Fruit fly (Drosophila melanogaster) whole organism, embryonic: ENCODE measurements around the gene CG14644.

Source experiments
- ATbp ChIP-seq: fragments of 200-800 bp; sonication (Bioruptor generic); optimal IDR thresholded peaks from 2 replicates; lab custom pipeline; 2017; ENCODE audit warnings: missing biosample characterization, mild to moderate bottlenecking, missing genetic modification characterization, missing genetic modification reagents
- Awh ChIP-seq: fragments of 200-800 bp; sonication (Bioruptor generic); IDR thresholded peaks from 2 replicates; pipeline ENCODE4, ENCODE4 v1.3.6; 2022; ENCODE audit warnings: missing biosample characterization, missing genetic modification characterization
- CG10209 ChIP-seq: fragments of 200-800 bp; sonication (Bioruptor generic); optimal IDR thresholded peaks from 3 replicates; lab custom pipeline; 2017; ENCODE audit warnings: missing biosample characterization, mild to moderate bottlenecking, missing genetic modification characterization, missing genetic modification reagents
- CG1024 ChIP-seq: fragments of 200-800 bp; sonication (Bioruptor generic); IDR thresholded peaks from 2 replicates; pipeline ENCODE4 v1.3.6; 2022; ENCODE audit warnings: missing biosample characterization, missing genetic modification characterization
- CG10979 ChIP-seq: fragments of 200-800 bp; sonication (Bioruptor generic); optimal IDR thresholded peaks from 2 replicates; lab custom pipeline; 2018; ENCODE audit warnings: missing biosample characterization, mild to moderate bottlenecking, missing genetic modification characterization, moderate library complexity
- CG13894 ChIP-seq: fragments of 200-800 bp; sonication (Bioruptor generic); optimal IDR thresholded peaks from 3 replicates; lab custom pipeline; 2018; ENCODE audit warnings: missing biosample characterization, mild to moderate bottlenecking, missing genetic modification characterization, moderate library complexity
- CG14014 ChIP-seq: fragments of 200-800 bp; sonication (Bioruptor generic); IDR thresholded peaks from 2 replicates; pipeline ENCODE4 v1.3.6; 2022; ENCODE audit warnings: missing biosample characterization, missing genetic modification characterization
- CG17361 ChIP-seq: fragments of 200-800 bp; sonication (Bioruptor generic); IDR thresholded peaks from 3 replicates; pipeline ENCODE4 v1.3.6; 2022; ENCODE audit warnings: missing biosample characterization, missing genetic modification characterization
- CG17385 ChIP-seq: fragments of 200-800 bp; sonication (Bioruptor generic); optimal IDR thresholded peaks from 3 replicates; lab custom pipeline; 2018; ENCODE audit warnings: missing biosample characterization, mild to moderate bottlenecking, missing genetic modification characterization
- CG18011 ChIP-seq: fragments of 200-800 bp; sonication (Bioruptor generic); optimal IDR thresholded peaks from 2 replicates; lab custom pipeline; 2017; ENCODE audit warnings: missing biosample characterization, missing genetic modification characterization, mild to moderate bottlenecking, moderate library complexity, missing genotype
- CG18262 ChIP-seq: fragments of 200-800 bp; optimal IDR thresholded peaks from 3 replicates; lab custom pipeline; 2019; ENCODE audit warnings: missing biosample characterization, mild to moderate bottlenecking, missing genetic modification characterization, moderate library complexity
- CG2875 ChIP-seq: fragments of 200-800 bp; sonication (Bioruptor generic); optimal IDR thresholded peaks from 2 replicates; lab custom pipeline; 2017; ENCODE audit warnings: missing biosample characterization, mild to moderate bottlenecking, missing genetic modification characterization, missing genetic modification reagents
- CG3163 ChIP-seq: fragments of 200-800 bp; sonication (Bioruptor generic); optimal IDR thresholded peaks from 3 replicates; lab custom pipeline; 2016; ENCODE audit warnings: missing biosample characterization, missing genetic modification characterization
- CG3281 ChIP-seq: fragments of 200-800 bp; sonication (Bioruptor generic); optimal IDR thresholded peaks from 3 replicates; lab custom pipeline; 2017; ENCODE audit warnings: missing biosample characterization, mild to moderate bottlenecking, missing genetic modification characterization
- CG33557 ChIP-seq: fragments of 200-800 bp; sonication (Bioruptor generic); optimal IDR thresholded peaks from 2 replicates; lab custom pipeline; 2019; ENCODE audit warnings: missing biosample characterization, mild to moderate bottlenecking, missing genetic modification characterization, moderate library complexity
- CG34376 ChIP-seq: fragments of 200-800 bp; sonication (Bioruptor generic); optimal IDR thresholded peaks from 2 replicates; lab custom pipeline; 2018; ENCODE audit warnings: missing biosample characterization, mild to moderate bottlenecking, missing genetic modification characterization
- CG3847 ChIP-seq: fragments of 200-800 bp; sonication (Bioruptor generic); IDR thresholded peaks from 2 replicates; pipeline ENCODE4 v1.3.6; 2022; ENCODE audit warnings: missing biosample characterization, missing genetic modification characterization
- CG3995 ChIP-seq: fragments of 200-800 bp; sonication (Bioruptor generic); optimal IDR thresholded peaks from 3 replicates; lab custom pipeline; 2016; ENCODE audit warnings: missing biosample characterization, missing genetic modification characterization
- CG4404 ChIP-seq: fragments of 200-800 bp; sonication (Bioruptor generic); IDR thresholded peaks from 2 replicates; pipeline ENCODE4 v1.3.6; 2022; ENCODE audit warnings: missing biosample characterization, missing genetic modification characterization
- CG4617 ChIP-seq: fragments of 200-800 bp; sonication (Bioruptor generic); optimal IDR thresholded peaks from 3 replicates; lab custom pipeline; 2016; ENCODE audit warnings: missing biosample characterization, missing genetic modification characterization, borderline replicate concordance
- CG5180 ChIP-seq: fragments of 200-800 bp; sonication (Bioruptor generic); optimal IDR thresholded peaks from 3 replicates; lab custom pipeline; 2017; ENCODE audit warnings: missing biosample characterization, missing genetic modification characterization, mild to moderate bottlenecking, moderate library complexity, missing genetic modification reagents
- CG6654 ChIP-seq: fragments of 200-800 bp; sonication (Bioruptor generic); optimal IDR thresholded peaks from 2 replicates; lab custom pipeline; 2017; ENCODE audit warnings: missing biosample characterization, mild to moderate bottlenecking, missing genetic modification characterization
- CG6765 ChIP-seq: fragments of 200-800 bp; sonication (Bioruptor generic); optimal IDR thresholded peaks from 3 replicates; lab custom pipeline; 2017; ENCODE audit warnings: missing biosample characterization, mild to moderate bottlenecking, missing genetic modification characterization
- CG8765 ChIP-seq: fragments of 200-800 bp; sonication (Bioruptor generic); IDR thresholded peaks from 2 replicates; pipeline ENCODE4 v1.3.6; 2022; ENCODE audit warnings: missing biosample characterization, missing genetic modification characterization
- CG9876 ChIP-seq: fragments of 200-800 bp; sonication (Bioruptor generic); optimal IDR thresholded peaks from 2 replicates; lab custom pipeline; 2016; ENCODE audit warnings: missing biosample characterization, missing genetic modification characterization
- CrebB ChIP-seq: fragments of 200-800 bp; sonication (Bioruptor generic); optimal IDR thresholded peaks from 3 replicates; lab custom pipeline; 2018; ENCODE audit warnings: missing biosample characterization, mild to moderate bottlenecking, missing genetic modification characterization
- D19A ChIP-seq: fragments of 200-800 bp; optimal IDR thresholded peaks from 3 replicates; lab custom pipeline; 2019; ENCODE audit warnings: missing biosample characterization, mild to moderate bottlenecking, missing genetic modification characterization, moderate library complexity
- Dfd ChIP-seq, 2 experiments: fragments of >200 bp; optimal IDR thresholded peaks; 2 replicates each; lab custom pipeline; 2017; ENCODE audit warnings: missing biosample characterization in 2 of 2, missing genetic modification characterization in 2 of 2
- Ets65A ChIP-seq: fragments of 200-800 bp; sonication (Bioruptor generic); peaks from one replicate; lab custom pipeline; 2016; ENCODE audit warnings: missing biosample characterization, missing genetic modification characterization
- MESR4 ChIP-seq: fragments of 200-800 bp; sonication (Bioruptor generic); optimal IDR thresholded peaks from 2 replicates; lab custom pipeline; 2018; ENCODE audit warnings: missing biosample characterization, mild to moderate bottlenecking, missing genetic modification characterization, moderate library complexity
- Poxn ChIP-seq: fragments of 200-800 bp; sonication (Bioruptor generic); IDR thresholded peaks from 2 replicates; pipeline ENCODE4 v1.3.6; 2022; ENCODE audit warnings: missing biosample characterization, missing genetic modification characterization
- Scr ChIP-seq: fragments of 200-800 bp; sonication (Bioruptor generic); IDR thresholded peaks from 2 replicates; pipeline ENCODE4 v1.3.6; 2022; ENCODE audit warnings: missing biosample characterization, missing genetic modification characterization; ENCODE audit not compliant: partially characterized antibody
- Sox102F ChIP-seq: fragments of 200-800 bp; sonication (Bioruptor generic); optimal IDR thresholded peaks from 2 replicates; lab custom pipeline; 2018; ENCODE audit warnings: missing biosample characterization, mild to moderate bottlenecking, missing genetic modification characterization, moderate library complexity
- Ssrp ChIP-seq: fragments of 200-800 bp; sonication (Bioruptor generic); optimal IDR thresholded peaks from 2 replicates; lab custom pipeline; 2018; ENCODE audit warnings: missing biosample characterization, mild to moderate bottlenecking, missing genetic modification characterization, moderate library complexity
- amos ChIP-seq: fragments of 200-800 bp; sonication (Bioruptor generic); IDR thresholded peaks from 2 replicates; pipeline ENCODE4 v1.3.6; 2022; ENCODE audit warnings: missing biosample characterization, missing genetic modification characterization; ENCODE audit not compliant: partially characterized antibody
- chinmo ChIP-seq: fragments of 200-800 bp; sonication (Bioruptor generic); IDR thresholded peaks from 4 replicates; pipeline ENCODE4 v1.3.6; 2022; ENCODE audit warnings: missing biosample characterization, missing genetic modification characterization; ENCODE audit not compliant: partially characterized antibody
- da ChIP-seq: fragments of 200-800 bp; sonication (Bioruptor generic); optimal IDR thresholded peaks from 2 replicates; lab custom pipeline; 2016; ENCODE audit warnings: missing biosample characterization, missing genetic modification characterization
- disco-r ChIP-seq: fragments of 200-800 bp; sonication (Bioruptor generic); optimal IDR thresholded peaks from 2 replicates; lab custom pipeline; 2016; ENCODE audit warnings: missing biosample characterization, missing genetic modification characterization
- dmrt99B ChIP-seq: fragments of 200-800 bp; sonication (Bioruptor generic); optimal IDR thresholded peaks from 2 replicates; lab custom pipeline; 2018; ENCODE audit warnings: missing biosample characterization, mild to moderate bottlenecking, missing genetic modification characterization, moderate library complexity
- exex ChIP-seq: fragments of 200-800 bp; sonication (Bioruptor generic); optimal IDR thresholded peaks from 4 replicates; lab custom pipeline; 2018; ENCODE audit warnings: missing biosample characterization, mild to moderate bottlenecking, missing genetic modification characterization, moderate library complexity
- lab ChIP-seq: fragments of 200-800 bp; sonication (Bioruptor generic); optimal IDR thresholded peaks from 3 replicates; lab custom pipeline; 2017; ENCODE audit warnings: missing biosample characterization, missing genetic modification characterization, mild to moderate bottlenecking, moderate library complexity, missing genetic modification reagents
- lbe ChIP-seq: fragments of 200-800 bp; sonication (Bioruptor generic); optimal IDR thresholded peaks from 2 replicates; lab custom pipeline; 2016; ENCODE audit warnings: missing biosample characterization, mild to moderate bottlenecking, missing genetic modification characterization
- mam ChIP-seq: fragments of 200-800 bp; sonication (Bioruptor generic); optimal IDR thresholded peaks from 3 replicates; lab custom pipeline; 2016; ENCODE audit warnings: missing biosample characterization, missing genetic modification characterization
- org-1 ChIP-seq: fragments of 200-800 bp; sonication (Bioruptor generic); optimal IDR thresholded peaks from 2 replicates; lab custom pipeline; 2017; ENCODE audit warnings: missing biosample characterization, missing genetic modification characterization
- ro ChIP-seq: fragments of 200-800 bp; sonication (Bioruptor generic); IDR thresholded peaks from 2 replicates; pipeline ENCODE4 v1.3.6; 2022; ENCODE audit warnings: missing biosample characterization, missing genetic modification characterization
- sr ChIP-seq: fragments of 200-800 bp; sonication (Bioruptor generic); IDR thresholded peaks from 3 replicates; pipeline ENCODE4 v1.3.6; 2022; ENCODE audit warnings: missing biosample characterization, missing genetic modification characterization
- tgo ChIP-seq: fragments of 200-800 bp; sonication (Bioruptor generic); IDR thresholded peaks from 3 replicates; pipeline ENCODE4 v1.3.6; 2022; ENCODE audit warnings: missing biosample characterization, missing genetic modification characterization
- trem ChIP-seq: fragments of 200-800 bp; optimal IDR thresholded peaks from 3 replicates; lab custom pipeline; 2019; ENCODE audit warnings: missing biosample characterization, mild to moderate bottlenecking, missing genetic modification characterization, moderate library complexity
- wor ChIP-seq: fragments of 200-800 bp; sonication (Bioruptor generic); IDR thresholded peaks from 2 replicates; pipeline ENCODE4 v1.3.6; 2022; ENCODE audit warnings: missing biosample characterization, missing genetic modification characterization

Gene CG14644

dm6 chr3R:4229137-4229764 lies 23.6 kb downstream of the CG14644 start, which contains the start of gene DhpD (continued):
- no peak for TF ChIP-seq exex (tag; lab: Kevin White, UChicago)
- peak; percentile 11 for TF ChIP-seq CG9876 (GFP tag; lab: Kevin White, UChicago)
- TF ChIP-seq Dfd (GFP tag; optimal IDR thresholded peaks at IDR 0.05; lab: Kevin White, UChicago) = no peak
- TF ChIP-seq CG3995 (GFP tag; lab: Kevin White, UChicago) = peak; percentile 94
- TF ChIP-seq CG4404 (GFP tag; lab: Robert Waterston, UW) = peak; percentile 53; the same call in 1 of the 2 replicates
- TF ChIP-seq mam = peak; percentile 55
- peak; percentile 71; the same call in 2 of the 4 replicates for TF ChIP-seq chinmo (GFP tag; lab: Robert Waterston, UW)
- peak; percentile 69 for TF ChIP-seq CG10209 (GFP tag; lab: Kevin White, UChicago)
- peak; percentile 82 for TF ChIP-seq CG3281 (GFP tag; lab: Kevin White, UChicago)
- TF ChIP-seq CG33557 (GFP tag; lab: Kevin White, UChicago) = no peak
- TF ChIP-seq CG4617 (GFP tag; lab: Kevin White, UChicago) = peak; percentile 29
- TF ChIP-seq Ssrp = peak; percentile 45
- no peak for TF ChIP-seq da
- peak; percentile 6 for TF ChIP-seq org-1 (GFP tag; lab: Kevin White, UChicago)
- peak; percentile 43 for TF ChIP-seq CG18011 (GFP tag; lab: Kevin White, UChicago)
- no peak for TF ChIP-seq wor (GFP tag; lab: Robert Waterston, UW)
- TF ChIP-seq amos (GFP tag; lab: Robert Waterston, UW) = peak; percentile 90; the same call in 1 of the 2 replicates
- peak; percentile 78 for TF ChIP-seq CG17361 (GFP tag; lab: Robert Waterston, UW)
- 0 out of 2 replicates have a peak, but pooled peaks have one; percentile 35 for TF ChIP-seq CG8765 (GFP tag; lab: Robert Waterston, UW)
- TF ChIP-seq dmrt99B = no peak
- TF ChIP-seq CG1024 (GFP tag; lab: Robert Waterston, UW) = peak; percentile 76
- peak; percentile 48 for TF ChIP-seq Awh (GFP tag; lab: Robert Waterston, UW)
- TF ChIP-seq CG10979 (tag; lab: Kevin White, UChicago) = peak; percentile 47
- TF ChIP-seq CG17385 (GFP tag; lab: Kevin White, UChicago) = peak; percentile 71
- TF ChIP-seq ro (GFP tag; lab: Robert Waterston, UW) = no peak
- TF ChIP-seq CG6765 (GFP tag; lab: Kevin White, UChicago) = peak; percentile 44
- TF ChIP-seq CG2875 (GFP tag; lab: Kevin White, UChicago) = no peak
- no peak for TF ChIP-seq CG5180 (GFP tag; lab: Kevin White, UChicago)
- peak; percentile 39 for TF ChIP-seq CG6654 (GFP tag; lab: Kevin White, UChicago)
- TF ChIP-seq Poxn (GFP tag; lab: Robert Waterston, UW) = no peak
- TF ChIP-seq CrebB (tag; lab: Kevin White, UChicago) = no peak
- peak; percentile 82 for TF ChIP-seq lbe
- peak; percentile 70 for TF ChIP-seq CG3847 (GFP tag; lab: Robert Waterston, UW)
- TF ChIP-seq disco-r (GFP tag; lab: Kevin White, UChicago) = no peak
- peak; percentile 40 for TF ChIP-seq CG3163 (GFP tag; lab: Kevin White, UChicago)
- no peak for TF ChIP-seq sr
- peak; percentile 56 for TF ChIP-seq CG34376
- peak; percentile 70 for TF ChIP-seq D19A (tag; lab: Kevin White, UChicago)
- TF ChIP-seq Sox102F (GFP tag; lab: Kevin White, UChicago) = no peak
- TF ChIP-seq lab (GFP tag; lab: Kevin White, UChicago) = peak; percentile 85
- peak; percentile 74 for TF ChIP-seq Scr (GFP tag; lab: Robert Waterston, UW)
- peak; percentile 78 for TF ChIP-seq Ets65A
- peak; percentile 2 for TF ChIP-seq MESR4 (GFP tag; lab: Kevin White, UChicago)
- peak; percentile 68 for TF ChIP-seq CG18262 (tag; lab: Kevin White, UChicago)
- no peak for TF ChIP-seq ATbp
- TF ChIP-seq CG13894 (tag; lab: Kevin White, UChicago) = peak; percentile 78
- TF ChIP-seq CG14014 (GFP tag; lab: Robert Waterston, UW) = peak; percentile 54
- peak; percentile 60; the same call in 2 of the 3 replicates for TF ChIP-seq tgo (GFP tag; lab: Robert Waterston, UW)
- TF ChIP-seq trem (tag; lab: Kevin White, UChicago) = peak; percentile 50
